Worm (Caenorhabditis elegans): ENCODE data around the gene kin-16.

Gene kin-16

ce11 chrII:9480006-9480405 lies 44.1 kb upstream of the kin-16 start, which contains the start of gene T19H5.7:
Gene T19H5.7 (minus strand): TSS chrII:9480106.
- TF ChIP-seq gmeb-1 (tag; optimal IDR thresholded peaks at IDR 0.05), result no peak
- no peak for TF ChIP-seq peb-1 (tag; optimal IDR thresholded peaks at IDR 0.05)
- no peak for TF ChIP-seq ZK546.5 (tag; optimal IDR thresholded peaks at IDR 0.05)
- no peak for TF ChIP-seq blmp-1 (tag; optimal IDR thresholded peaks at IDR 0.05; ENCODE audit: insufficient read depth)
- no peak for TF ChIP-seq zag-1 (tag; optimal IDR thresholded peaks at IDR 0.05)
- no peak for TF ChIP-seq ceh-82 (tag; optimal IDR thresholded peaks at IDR 0.05)
- TF ChIP-seq egl-27 (tag; optimal IDR thresholded peaks at IDR 0.05), result no peak
- TF ChIP-seq crh-2 (tag; optimal IDR thresholded peaks at IDR 0.05), result no peak
- TF ChIP-seq lin-13 (GFP tag; optimal IDR thresholded peaks at IDR 0.05), result no peak
- no peak for TF ChIP-seq nhr-129 (tag; optimal IDR thresholded peaks at IDR 0.05)
- no peak for TF ChIP-seq nhr-23 (tag; optimal IDR thresholded peaks at IDR 0.05)
- TF ChIP-seq unc-62 (GFP tag; optimal IDR thresholded peaks at IDR 0.05), result no peak
- TF ChIP-seq nhr-11 (tag; optimal IDR thresholded peaks at IDR 0.05), result no peak
- TF ChIP-seq sma-9 (GFP tag; optimal IDR thresholded peaks at IDR 0.05), result no peak
- no peak for TF ChIP-seq sma-9 (tag; optimal IDR thresholded peaks at IDR 0.05)
- no peak for TF ChIP-seq ztf-11 (tag; optimal IDR thresholded peaks at IDR 0.05)
- no peak for TF ChIP-seq unc-55 (GFP tag; optimal IDR thresholded peaks at IDR 0.05)

ce11 chrII:9477567-9477966 lies 41.7 kb upstream of the kin-16 start, which contains the start of gene chil-27:
Gene chil-27 (plus strand): TSS chrII:9477867.
- TF ChIP-seq lin-11 (tag; optimal IDR thresholded peaks at IDR 0.05) (no peak), mab-5 (tag; optimal IDR thresholded peaks at IDR 0.05) (no peak), zag-1 (tag; optimal IDR thresholded peaks at IDR 0.05) (no peak), nhr-23 (tag; optimal IDR thresholded peaks at IDR 0.05) (no peak), F13H6.1 (tag; optimal IDR thresholded peaks at IDR 0.05) (no peak), nhr-129 (tag; optimal IDR thresholded peaks at IDR 0.05) (no peak), gmeb-1 (tag; optimal IDR thresholded peaks at IDR 0.05) (no peak), Y55F3AM.14 (GFP tag; optimal IDR thresholded peaks at IDR 0.05) (no peak), R02D3.7 (tag; optimal IDR thresholded peaks at IDR 0.05) (no peak), alr-1 (tag; optimal IDR thresholded peaks at IDR 0.05) (no peak), nhr-25 (tag; optimal IDR thresholded peaks at IDR 0.05) (no peak), ceh-16 (tag; optimal IDR thresholded peaks at IDR 0.05) (no peak), peb-1 (tag; optimal IDR thresholded peaks at IDR 0.05) (no peak), ztf-1 (GFP tag; conservative IDR thresholded peaks at IDR 0.05) (no peak), elt-1 (tag; optimal IDR thresholded peaks at IDR 0.05) (no peak), crh-2 (tag; optimal IDR thresholded peaks at IDR 0.05) (no peak), nhr-12 (tag; optimal IDR thresholded peaks at IDR 0.05) (no peak), lsy-2 (tag; optimal IDR thresholded peaks at IDR 0.05) (no peak)

- no peak for TF ChIP-seq nhr-6 (tag; optimal IDR thresholded peaks at IDR 0.05)
- TF ChIP-seq sma-9 (GFP tag; optimal IDR thresholded peaks at IDR 0.05), result no peak
- TF ChIP-seq sma-9 (tag; optimal IDR thresholded peaks at IDR 0.05), result no peak
- TF ChIP-seq F13H6.1 (tag; optimal IDR thresholded peaks at IDR 0.05), result no peak
- TF ChIP-seq nhr-237 (tag; optimal IDR thresholded peaks at IDR 0.05), result no peak
- TF ChIP-seq nhr-12 (tag; optimal IDR thresholded peaks at IDR 0.05), result no peak
- TF ChIP-seq elt-1 (tag; optimal IDR thresholded peaks at IDR 0.05), result no peak
- TF ChIP-seq fos-1 (tag; optimal IDR thresholded peaks at IDR 0.05), result no peak
- TF ChIP-seq ztf-11 (tag; optimal IDR thresholded peaks at IDR 0.05), result no peak
- no peak for TF ChIP-seq ama-1 (optimal IDR thresholded peaks at IDR 0.05)
- no peak for TF ChIP-seq blmp-1 (tag; optimal IDR thresholded peaks at IDR 0.05; ENCODE audit: insufficient read depth)
- no peak for TF ChIP-seq egl-27 (tag; optimal IDR thresholded peaks at IDR 0.05)
- no peak for TF ChIP-seq unc-39 (tag; optimal IDR thresholded peaks at IDR 0.05)
- no peak for TF ChIP-seq gmeb-1 (tag; optimal IDR thresholded peaks at IDR 0.05)
- TF ChIP-seq C34F6.9 (tag; optimal IDR thresholded peaks at IDR 0.05), result no peak
- TF ChIP-seq nhr-10 (tag; optimal IDR thresholded peaks at IDR 0.05), result no peak
- no peak for TF ChIP-seq ztf-1 (GFP tag; conservative IDR thresholded peaks at IDR 0.05)
Measured at ce11 chrII:9474367-9475105, 38.6 kb upstream of the kin-16 start, which contains the start of the genes chil-25 and chil-26. Gene chil-25 (minus strand): TSS chrII:9474467. Gene chil-26 (plus strand): TSS chrII:9475055.

ce11 chrII:9470027-9470426 lies 34.1 kb upstream of the kin-16 start, which contains the start of gene T19H5.6:
Gene T19H5.6 (minus strand): TSS chrII:9470221.
- no peak for TF ChIP-seq unc-62 (GFP tag; optimal IDR thresholded peaks at IDR 0.05)
- TF ChIP-seq fos-1 (tag; optimal IDR thresholded peaks at IDR 0.05), result peak; percentile 59
- TF ChIP-seq nhr-12 (tag; optimal IDR thresholded peaks at IDR 0.05), result no peak
- TF ChIP-seq C34F6.9 (tag; optimal IDR thresholded peaks at IDR 0.05), result no peak
